Worm (Caenorhabditis elegans) whole organism, L4 larva: ENCODE measurements around the gene F11C1.1.

Experiments used
- daf-19 ChIP-seq: fragments of 200-800 bp; sonication (Bioruptor generic); conservative IDR thresholded peaks from 2 replicates; pipeline ENCODE4 v1.3.6; 2022; ENCODE audit warnings: missing genetic modification characterization, missing compliant biosample characterization
- egl-27 ChIP-seq: sonication (generic microtip); optimal IDR thresholded peaks from 3 replicates; lab custom pipeline; 2017; ENCODE audit warnings: missing biosample characterization, missing genetic modification reagents, missing genetic modification characterization
- mdt-29 ChIP-seq: fragments of 200-800 bp; sonication (Bioruptor generic); IDR thresholded peaks from 2 replicates; pipeline ENCODE4 v1.3.6; 2022; ENCODE audit warnings: missing genetic modification reagents, missing genetic modification characterization, missing compliant biosample characterization
- nhr-11 ChIP-seq: fragments of 150-350 bp; optimal IDR thresholded peaks from 2 replicates; lab custom pipeline; 2014; ENCODE audit warnings: missing biosample characterization, missing genetic modification characterization

ce11 chrX:12976774-12977173 lies 13.6 kb downstream of the F11C1.1 start, which contains the start of the genes F11C1.4 and F11C1.10:
- no peak for TF ChIP-seq daf-19
- TF ChIP-seq mdt-29 (GFP tag; lab: Robert Waterston, UW), result no peak
- TF ChIP-seq nhr-11 (tag; lab: Kevin White, UChicago), result no peak
- no peak for TF ChIP-seq egl-27 (tag; lab: Kevin White, UChicago)
